Fruit fly (Drosophila melanogaster) whole organism, embryonic: ENCODE results near the gene CG46460.

Experiments used
- C15 ChIP-seq: fragments of 200-800 bp; sonication (Bioruptor generic); IDR thresholded peaks from 3 replicates; pipeline ENCODE4 v1.3.6; 2022; ENCODE audit warnings: missing biosample characterization, missing genetic modification characterization
- CG10321 ChIP-seq: fragments of 200-800 bp; sonication (Bioruptor generic); IDR thresholded peaks from 2 replicates; pipeline ENCODE4 v1.3.6; 2022; ENCODE audit warnings: missing biosample characterization, missing genetic modification characterization
- CG11695 ChIP-seq: fragments of 200-800 bp; sonication (Bioruptor generic); IDR thresholded peaks from 3 replicates; pipeline ENCODE4 v1.3.6; 2022; ENCODE audit warnings: missing biosample characterization, missing genetic modification characterization
- CG1233 ChIP-seq: fragments of 200-800 bp; sonication (Bioruptor generic); optimal IDR thresholded peaks from 4 replicates; lab custom pipeline; 2018; ENCODE audit warnings: missing biosample characterization, mild to moderate bottlenecking, missing genetic modification characterization
- CG14014 ChIP-seq: fragments of 200-800 bp; sonication (Bioruptor generic); IDR thresholded peaks from 2 replicates; pipeline ENCODE4 v1.3.6; 2022; ENCODE audit warnings: missing biosample characterization, missing genetic modification characterization
- CG14667 ChIP-seq: fragments of 200-800 bp; sonication (Bioruptor generic); IDR thresholded peaks from 2 replicates; pipeline ENCODE4 v1.3.6; 2022; ENCODE audit warnings: missing biosample characterization, missing genetic modification characterization
- CG14710 ChIP-seq: fragments of 200-800 bp; sonication (Bioruptor generic); optimal IDR thresholded peaks from 3 replicates; lab custom pipeline; 2019; ENCODE audit warnings: missing biosample characterization, mild to moderate bottlenecking, missing genetic modification characterization, moderate library complexity
- CG15269 ChIP-seq: fragments of 200-800 bp; sonication (Bioruptor generic); optimal IDR thresholded peaks from 2 replicates; lab custom pipeline; 2018; ENCODE audit warnings: missing biosample characterization, mild to moderate bottlenecking, missing genetic modification characterization, moderate library complexity
- CG1603 ChIP-seq: fragments of 200-800 bp; sonication (Bioruptor generic); optimal IDR thresholded peaks from 2 replicates; lab custom pipeline; 2019; ENCODE audit warnings: missing biosample characterization, mild to moderate bottlenecking, missing genetic modification characterization, moderate library complexity
- CG16863 ChIP-seq: fragments of 200-800 bp; sonication (Bioruptor generic); optimal IDR thresholded peaks from 3 replicates; lab custom pipeline; 2016; ENCODE audit warnings: missing biosample characterization, missing genetic modification characterization
- CG17328 ChIP-seq: fragments of 200-800 bp; sonication (Bioruptor generic); IDR thresholded peaks from 2 replicates; pipeline ENCODE4 v1.3.6; 2022; ENCODE audit warnings: missing biosample characterization, missing genetic modification characterization
- CG17361 ChIP-seq: fragments of 200-800 bp; sonication (Bioruptor generic); IDR thresholded peaks from 3 replicates; pipeline ENCODE4 v1.3.6; 2022; ENCODE audit warnings: missing biosample characterization, missing genetic modification characterization
- CG2116 ChIP-seq: fragments of 200-800 bp; sonication (Bioruptor generic); optimal IDR thresholded peaks from 3 replicates; lab custom pipeline; 2018; ENCODE audit warnings: missing biosample characterization, mild to moderate bottlenecking, missing genetic modification characterization
- CG2889 ChIP-seq: fragments of 200-800 bp; sonication (Bioruptor generic); IDR thresholded peaks from 3 replicates; pipeline ENCODE4 v1.3.6; 2022; ENCODE audit warnings: missing biosample characterization, missing genetic modification characterization
- CG32532 ChIP-seq: fragments of 200-800 bp; sonication (Bioruptor generic); IDR thresholded peaks from 2 replicates; pipeline ENCODE4 v1.3.6; 2022; ENCODE audit warnings: missing biosample characterization, missing genetic modification characterization
- CG32772 ChIP-seq: fragments of 200-800 bp; sonication (Bioruptor generic); IDR thresholded peaks from 2 replicates; pipeline ENCODE4 v1.3.6; 2022; ENCODE audit warnings: missing biosample characterization, missing genetic modification characterization
- CG4328 ChIP-seq: fragments of 200-800 bp; sonication (Bioruptor generic); optimal IDR thresholded peaks from 3 replicates; lab custom pipeline; 2017; ENCODE audit warnings: missing biosample characterization, missing genetic modification reagents, missing genetic modification characterization
- CG43689 ChIP-seq: fragments of 200-800 bp; sonication (Bioruptor generic); IDR thresholded peaks from 2 replicates; pipeline ENCODE4 v1.3.6; 2022; ENCODE audit warnings: missing biosample characterization, missing genetic modification characterization
- CG6791 ChIP-seq: fragments of 200-800 bp; sonication (Bioruptor generic); IDR thresholded peaks from 3 replicates; pipeline ENCODE4 v1.3.6; 2022; ENCODE audit warnings: missing biosample characterization, missing genetic modification characterization; ENCODE audit not compliant: partially characterized antibody
- CG7987 ChIP-seq: fragments of 200-800 bp; sonication (Bioruptor generic); optimal IDR thresholded peaks from 2 replicates; lab custom pipeline; 2018; ENCODE audit warnings: missing biosample characterization, mild to moderate bottlenecking, missing genetic modification characterization, moderate library complexity
- CG9727 ChIP-seq: fragments of 200-800 bp; sonication (Bioruptor generic); optimal IDR thresholded peaks from 3 replicates; lab custom pipeline; 2017; ENCODE audit warnings: missing biosample characterization, mild to moderate bottlenecking, missing genetic modification characterization
- CoRest ChIP-seq: fragments of 200-800 bp; sonication (Bioruptor generic); optimal IDR thresholded peaks from 3 replicates; lab custom pipeline; 2018; ENCODE audit warnings: missing biosample characterization, mild to moderate bottlenecking, missing genetic modification characterization, moderate library complexity
- Dad ChIP-seq: fragments of 200-800 bp; sonication (Bioruptor generic); optimal IDR thresholded peaks from 3 replicates; lab custom pipeline; 2016; ENCODE audit warnings: missing biosample characterization, missing genetic modification characterization
- Dbx ChIP-seq: fragments of 200-800 bp; sonication (Bioruptor generic); IDR thresholded peaks from 3 replicates; pipeline ENCODE4 v1.3.6; 2022; ENCODE audit warnings: missing biosample characterization, missing genetic modification characterization
- Drgx ChIP-seq: fragments of 200-800 bp; sonication (Bioruptor generic); IDR thresholded peaks from 2 replicates; pipeline ENCODE4 v1.3.6; 2022; ENCODE audit warnings: missing biosample characterization, missing genetic modification characterization
- Neu2 ChIP-seq: fragments of 200-800 bp; sonication (Bioruptor generic); optimal IDR thresholded peaks from 3 replicates; lab custom pipeline; 2016; ENCODE audit warnings: missing biosample characterization, missing genetic modification characterization, borderline replicate concordance
- Poxn ChIP-seq: fragments of 200-800 bp; sonication (Bioruptor generic); IDR thresholded peaks from 2 replicates; pipeline ENCODE4 v1.3.6; 2022; ENCODE audit warnings: missing biosample characterization, missing genetic modification characterization
- Spps ChIP-seq: fragments of 200-800 bp; sonication (Bioruptor generic); optimal IDR thresholded peaks from 2 replicates; lab custom pipeline; 2018; ENCODE audit warnings: missing biosample characterization, mild to moderate bottlenecking, missing genetic modification characterization
- Tbp ChIP-seq: fragments of >200 bp; optimal IDR thresholded peaks from 2 replicates; lab custom pipeline; 2018; ENCODE audit warnings: missing biosample characterization, missing genetic modification characterization
- Vsx1 ChIP-seq: fragments of 200-800 bp; sonication (Bioruptor generic); optimal IDR thresholded peaks from 2 replicates; lab custom pipeline; 2017; ENCODE audit warnings: missing biosample characterization, mild to moderate bottlenecking, missing genetic modification characterization, missing genetic modification reagents
- al ChIP-seq: fragments of 200-800 bp; sonication (Bioruptor generic); IDR thresholded peaks from 2 replicates; pipeline ENCODE4 v1.3.6; 2022; ENCODE audit warnings: missing biosample characterization, missing genetic modification characterization
- cas ChIP-seq: fragments of 200-800 bp; sonication (Bioruptor generic); IDR thresholded peaks from 2 replicates; pipeline ENCODE4 v1.3.6; 2022; ENCODE audit warnings: missing biosample characterization, missing genetic modification characterization
- caup ChIP-seq: fragments of 200-800 bp; sonication (Bioruptor generic); optimal IDR thresholded peaks from 3 replicates; lab custom pipeline; 2017; ENCODE audit warnings: missing biosample characterization, mild to moderate bottlenecking, missing genetic modification characterization, moderate library complexity; ENCODE audit not compliant: severe bottlenecking
- exex ChIP-seq: fragments of 200-800 bp; sonication (Bioruptor generic); optimal IDR thresholded peaks from 4 replicates; lab custom pipeline; 2018; ENCODE audit warnings: missing biosample characterization, mild to moderate bottlenecking, missing genetic modification characterization, moderate library complexity
- gsb-n ChIP-seq: fragments of 200-800 bp; sonication (Bioruptor generic); optimal IDR thresholded peaks from 3 replicates; lab custom pipeline; 2018; ENCODE audit warnings: missing biosample characterization, mild to moderate bottlenecking, missing genetic modification characterization
- ham ChIP-seq: fragments of 200-800 bp; sonication (Bioruptor generic); IDR thresholded peaks from 2 replicates; pipeline ENCODE4 v1.3.6; 2022; ENCODE audit warnings: missing biosample characterization, missing genetic modification characterization
- jing ChIP-seq: fragments of 200-800 bp; sonication (Bioruptor generic); optimal IDR thresholded peaks from 2 replicates; lab custom pipeline; 2018; ENCODE audit warnings: missing biosample characterization, mild to moderate bottlenecking, missing genetic modification characterization
- kah ChIP-seq: fragments of 200-800 bp; sonication (Bioruptor generic); optimal IDR thresholded peaks from 2 replicates; lab custom pipeline; 2018; ENCODE audit warnings: missing biosample characterization, mild to moderate bottlenecking, missing genetic modification characterization
- nmo ChIP-seq: fragments of 200-800 bp; sonication (Bioruptor generic); optimal IDR thresholded peaks from 2 replicates; lab custom pipeline; 2018; ENCODE audit warnings: missing biosample characterization, mild to moderate bottlenecking, missing genetic modification characterization, moderate library complexity
- oc ChIP-seq: fragments of 200-800 bp; sonication (Bioruptor generic); optimal IDR thresholded peaks from 2 replicates; lab custom pipeline; 2018; ENCODE audit warnings: missing biosample characterization, mild to moderate bottlenecking, missing genetic modification characterization, moderate library complexity
- peb ChIP-seq: fragments of 200-800 bp; sonication (Bioruptor generic); IDR thresholded peaks from 2 replicates; pipeline ENCODE4 v1.3.6; 2022; ENCODE audit warnings: missing biosample characterization, missing genetic modification characterization
- scrt ChIP-seq: fragments of 200-800 bp; sonication (Bioruptor generic); optimal IDR thresholded peaks from 2 replicates; lab custom pipeline; 2018; ENCODE audit warnings: missing biosample characterization, mild to moderate bottlenecking, missing genetic modification characterization, moderate library complexity
- shn ChIP-seq: fragments of 200-800 bp; sonication (Bioruptor generic); optimal IDR thresholded peaks from 3 replicates; lab custom pipeline; 2016; ENCODE audit warnings: missing biosample characterization, missing genetic modification characterization
- tap ChIP-seq: fragments of 200-800 bp; optimal IDR thresholded peaks from 3 replicates; lab custom pipeline; 2019; ENCODE audit warnings: missing biosample characterization, mild to moderate bottlenecking, missing genetic modification characterization, moderate library complexity
- ttk ChIP-seq: fragments of 200-800 bp; sonication (Bioruptor generic); IDR thresholded peaks from 2 replicates; pipeline ENCODE4 v2.1.2; 2022; ENCODE audit warnings: missing biosample characterization, missing genetic modification characterization
- vnd ChIP-seq: fragments of 200-800 bp; sonication (Bioruptor generic); IDR thresholded peaks from 3 replicates; pipeline ENCODE4 v1.3.6; 2022; ENCODE audit warnings: missing biosample characterization, missing genetic modification characterization; ENCODE audit not compliant: partially characterized antibody
- vvl ChIP-seq: fragments of 200-800 bp; sonication (Bioruptor generic); IDR thresholded peaks from 2 replicates; pipeline ENCODE4 v1.3.6; 2022; ENCODE audit warnings: missing biosample characterization, missing genetic modification characterization
- wdn ChIP-seq: fragments of 200-800 bp; sonication (Bioruptor generic); IDR thresholded peaks from 2 replicates; pipeline ENCODE4 v1.3.6; 2022; ENCODE audit warnings: missing biosample characterization, missing genetic modification characterization
- wor ChIP-seq: fragments of 200-800 bp; sonication (Bioruptor generic); IDR thresholded peaks from 2 replicates; pipeline ENCODE4 v1.3.6; 2022; ENCODE audit warnings: missing biosample characterization, missing genetic modification characterization
- z ChIP-seq: fragments of 200-800 bp; sonication (Bioruptor generic); IDR thresholded peaks from 3 replicates; pipeline ENCODE4 v1.3.6; 2022; ENCODE audit warnings: missing biosample characterization, missing genetic modification characterization

Gene CG46460

dm6 chr3L:4269920-4270319 lies 42.8 kb upstream of the CG46460 start:
- no peak for TF ChIP-seq ham (GFP tag; lab: Robert Waterston, UW)
- peak; percentile 38; the same call in 1 of the 2 replicates for TF ChIP-seq CG14014 (GFP tag; lab: Robert Waterston, UW)
- TF ChIP-seq kah (GFP tag; lab: Kevin White, UChicago) = peak; percentile 56
- TF ChIP-seq gsb-n (tag; lab: Kevin White, UChicago) = peak; percentile 61
- TF ChIP-seq al (GFP tag; lab: Robert Waterston, UW) = 0 out of 2 replicates have a peak, but pooled peaks have one; percentile 32
- TF ChIP-seq z (GFP tag; lab: Robert Waterston, UW) = no peak
- peak; percentile 52 for TF ChIP-seq Spps (tag; lab: Kevin White, UChicago)
- peak; percentile 44 for TF ChIP-seq CG4328 (GFP tag; lab: Kevin White, UChicago)
- peak; percentile 58 for TF ChIP-seq scrt
- TF ChIP-seq CG10321 (GFP tag; lab: Robert Waterston, UW) = 0 out of 2 replicates have a peak, but pooled peaks have one; percentile 17
- peak; percentile 57 for TF ChIP-seq CG9727
- TF ChIP-seq Drgx (GFP tag; lab: Robert Waterston, UW) = peak; percentile 75
- TF ChIP-seq CG2889 (GFP tag; lab: Robert Waterston, UW) = 0 out of 3 replicates have a peak, but pooled peaks have one; percentile 31
- peak; percentile 81 for TF ChIP-seq tap (tag; lab: Kevin White, UChicago)
- TF ChIP-seq CG15269 = peak; percentile 84
- TF ChIP-seq shn (GFP tag; lab: Kevin White, UChicago) = no peak
- TF ChIP-seq C15 (GFP tag; lab: Robert Waterston, UW) = peak; percentile 15; the same call in 1 of the 3 replicates
- peak; percentile 43; the same call in 1 of the 2 replicates for TF ChIP-seq CG32532
- peak; percentile 74 for TF ChIP-seq oc (tag; lab: Kevin White, UChicago)
- peak; percentile 84 for TF ChIP-seq CoRest (tag; lab: Kevin White, UChicago)
- TF ChIP-seq caup (GFP tag; lab: Kevin White, UChicago) = peak; percentile 53
- peak; percentile 21 for TF ChIP-seq jing (GFP tag; lab: Kevin White, UChicago)
- TF ChIP-seq CG16863 (GFP tag; lab: Kevin White, UChicago) = no peak
- TF ChIP-seq vvl = peak; percentile 56; the same call in 1 of the 2 replicates
- TF ChIP-seq wor (GFP tag; lab: Robert Waterston, UW) = peak; percentile 38; the same call in 1 of the 2 replicates
- TF ChIP-seq CG2116 (GFP tag; lab: Kevin White, UChicago) = peak; percentile 17
- TF ChIP-seq Neu2 (GFP tag; lab: Kevin White, UChicago) = no peak
- TF ChIP-seq Poxn (GFP tag; lab: Robert Waterston, UW) = no peak
- peak; percentile 73 for TF ChIP-seq CG14710 (tag; lab: Kevin White, UChicago)
- peak; percentile 35; the same call in 1 of the 2 replicates for TF ChIP-seq CG14667 (GFP tag; lab: Robert Waterston, UW)
- no peak for TF ChIP-seq vnd
- no peak for TF ChIP-seq CG7987
- TF ChIP-seq exex (tag; lab: Kevin White, UChicago) = peak; percentile 1
- TF ChIP-seq CG17361 (GFP tag; lab: Robert Waterston, UW) = peak; percentile 86
- peak; percentile 7; the same call in 1 of the 2 replicates for TF ChIP-seq peb (GFP tag; lab: Robert Waterston, UW)
- TF ChIP-seq nmo (GFP tag; lab: Kevin White, UChicago) = peak; percentile 81
- 0 out of 3 replicates have a peak, but pooled peaks have one; percentile 15 for TF ChIP-seq CG6791 (GFP tag; lab: Robert Waterston, UW)
- TF ChIP-seq CG1233 = peak; percentile 76
- TF ChIP-seq CG43689 (GFP tag; lab: Robert Waterston, UW) = no peak
- peak; percentile 78 for TF ChIP-seq CG11695
- TF ChIP-seq Vsx1 (GFP tag; lab: Kevin White, UChicago) = peak; percentile 43
- peak; percentile 49; the same call in 1 of the 2 replicates for TF ChIP-seq CG32772 (GFP tag; lab: Robert Waterston, UW)
- peak; percentile 31; the same call in 1 of the 2 replicates for TF ChIP-seq CG17328 (GFP tag; lab: Robert Waterston, UW)
- TF ChIP-seq wdn (GFP tag; lab: Robert Waterston, UW) = 0 out of 2 replicates have a peak, but pooled peaks have one; percentile 7
- TF ChIP-seq Tbp (GFP tag; lab: Kevin White, UChicago) = no peak
- 0 out of 2 replicates have a peak, but pooled peaks have one; percentile 10 for TF ChIP-seq cas
- TF ChIP-seq CG1603 = peak; percentile 6
- 0 out of 3 replicates have a peak, but pooled peaks have one; percentile 25 for TF ChIP-seq Dbx
- TF ChIP-seq ttk = peak; percentile 61; the same call in 1 of the 2 replicates
- no peak for TF ChIP-seq Dad
